Worm (Caenorhabditis elegans) whole organism, mixed stage, embryonic: ENCODE measurements around the gene Y56A3A.28.

ENCODE experiments used
- ceh-83 ChIP-seq: fragments of 200-800 bp; sonication (Bioruptor generic); optimal IDR thresholded peaks from 2 replicates; lab custom pipeline; 2018; ENCODE audit warnings: mild to moderate bottlenecking, missing genetic modification characterization, missing compliant biosample characterization
- elt-1 ChIP-seq: sonication (generic microtip); optimal IDR thresholded peaks from 2 replicates; lab custom pipeline; 2017; ENCODE audit warnings: missing genetic modification characterization, mild to moderate bottlenecking, missing compliant biosample characterization, antibody characterized with exemption, moderate library complexity, borderline replicate concordance; ENCODE audit not compliant: insufficient read depth
- lin-13 ChIP-seq: fragments of 150-350 bp; optimal IDR thresholded peaks from 2 replicates; lab custom pipeline; 2014; ENCODE audit warnings: missing biosample characterization, missing genetic modification characterization
- lin-32 ChIP-seq: fragments of 200-800 bp; sonication (Bioruptor generic); optimal IDR thresholded peaks from 2 replicates; lab custom pipeline; 2018; ENCODE audit warnings: mild to moderate bottlenecking, missing genetic modification characterization, missing compliant biosample characterization
- mep-1 ChIP-seq: fragments of 150-350 bp; optimal IDR thresholded peaks from 2 replicates; lab custom pipeline; 2017; ENCODE audit warnings: missing biosample characterization, missing genetic modification reagents, missing genetic modification characterization, inconsistent platforms
- nhr-12 ChIP-seq: fragments of 150-350 bp; optimal IDR thresholded peaks from 2 replicates; lab custom pipeline; 2014; ENCODE audit warnings: missing biosample characterization, missing genetic modification characterization
- nhr-2 ChIP-seq: fragments of 150-350 bp; optimal IDR thresholded peaks from 2 replicates; lab custom pipeline; 2014; ENCODE audit warnings: missing biosample characterization, missing genetic modification characterization
- nhr-28 ChIP-seq: fragments of 150-350 bp; optimal IDR thresholded peaks from 2 replicates; lab custom pipeline; 2014; ENCODE audit warnings: missing biosample characterization, missing genetic modification characterization
- nhr-76 ChIP-seq: sonication (generic microtip); optimal IDR thresholded peaks from 2 replicates; lab custom pipeline; 2017; ENCODE audit warnings: missing biosample characterization, missing genetic modification characterization
- pha-4 ChIP-seq: fragments of 150-350 bp; optimal IDR thresholded peaks from 2 replicates; lab custom pipeline; 2018; ENCODE audit warnings: missing biosample characterization, missing genetic modification reagents, missing genetic modification characterization
- unc-39 ChIP-seq: fragments of 150-350 bp; optimal IDR thresholded peaks from 2 replicates; lab custom pipeline; 2014; ENCODE audit warnings: missing biosample characterization, missing genetic modification characterization
- unc-62 ChIP-seq: fragments of 150-350 bp; optimal IDR thresholded peaks from 2 replicates; lab custom pipeline; 2014; ENCODE audit warnings: missing biosample characterization, missing genetic modification reagents, missing genetic modification characterization
- zip-8 ChIP-seq: fragments of 150-350 bp; optimal IDR thresholded peaks from 2 replicates; lab custom pipeline; 2014; ENCODE audit warnings: missing biosample characterization, missing genetic modification characterization

ce11 chrIII:11917090-11917489, 54.1 kb downstream of the Y56A3A.28 start:
- TF ChIP-seq ceh-83 (GFP tag; lab: Kevin White, UChicago) (no peak), unc-39 (tag; lab: Kevin White, UChicago) (no peak), zip-8 (tag; lab: Kevin White, UChicago) (no peak), nhr-28 (tag; lab: Kevin White, UChicago) (no peak), unc-62 (no peak), elt-1 (tag; lab: Kevin White, UChicago) (no peak), lin-32 (GFP tag; lab: Kevin White, UChicago) (no peak), nhr-2 (tag; lab: Kevin White, UChicago) (no peak), pha-4 (tag; lab: Kevin White, UChicago) (no peak), mep-1 (tag; lab: Kevin White, UChicago) (no peak), lin-13 (tag; lab: Kevin White, UChicago) (no peak), nhr-12 (no peak), nhr-76 (tag; lab: Kevin White, UChicago) (no peak)
